Worm (Caenorhabditis elegans): Measurements from ENCODE around the gene panl-2.

The panl-2 gene

ce11 chrIII:6968655-6969054, 725 bp upstream of the panl-2 start:
- TF ChIP-seq K09A11.1 (tag; optimal IDR thresholded peaks at IDR 0.05; ENCODE audit: insufficient read depth), result no peak
- TF ChIP-seq hlh-6 (tag; optimal IDR thresholded peaks at IDR 0.05), result no peak
- no peak for TF ChIP-seq sox-2 (GFP tag; IDR thresholded peaks at IDR 0.05)
- no peak for TF ChIP-seq hlh-15 (tag; optimal IDR thresholded peaks at IDR 0.05)
- no peak for TF ChIP-seq ref-2 (tag; optimal IDR thresholded peaks at IDR 0.05)

ce11 chrIII:6961937-6962504, 5.9 kb downstream of the panl-2 start, which contains the start of the genes rpn-6.1 and F57B9.1:
Gene rpn-6.1 (minus strand): TSS chrIII:6962001.
Gene F57B9.1 (plus strand): TSS chrIII:6962090.
- peak; percentile 43 for TF ChIP-seq elt-2 (tag; optimal IDR thresholded peaks at IDR 0.05)
- no peak for TF ChIP-seq dve-1 (tag; optimal IDR thresholded peaks at IDR 0.05)
- TF ChIP-seq hlh-8 (tag; optimal IDR thresholded peaks at IDR 0.05), result no peak
- TF ChIP-seq unc-55 (GFP tag; optimal IDR thresholded peaks at IDR 0.05), result peak; percentile 33
- no peak for TF ChIP-seq C38D4.7 (GFP tag; optimal IDR thresholded peaks at IDR 0.05)

DNA sequence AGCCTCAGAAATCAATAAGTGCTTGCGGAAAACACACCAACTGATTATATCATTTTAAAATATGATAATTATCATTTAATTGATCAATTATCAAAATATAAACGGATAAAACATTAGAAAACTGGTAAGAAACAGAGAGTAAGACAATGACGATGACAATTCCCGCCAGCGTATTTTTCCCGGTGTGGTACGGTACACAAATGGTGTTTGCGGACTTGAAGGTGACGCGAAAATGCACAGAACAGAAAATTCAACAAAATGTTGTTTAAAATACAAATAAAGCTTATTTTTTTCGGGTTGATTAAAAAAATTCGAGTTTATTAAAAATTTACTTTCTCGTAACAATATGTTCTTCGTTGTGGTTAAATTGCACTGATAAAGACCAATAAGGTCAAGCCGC, 6.8 kb downstream of the panl-2 start:
- TF ChIP-seq nhr-232 (tag; optimal IDR thresholded peaks at IDR 0.05) (no peak), ceh-30 (tag; optimal IDR thresholded peaks at IDR 0.05) (no peak), odd-2 (tag; optimal IDR thresholded peaks at IDR 0.05) (peak; percentile 20), pqm-1 (tag; optimal IDR thresholded peaks at IDR 0.05) (no peak), ahr-1 (tag; optimal IDR thresholded peaks at IDR 0.05) (no peak), unc-42 (tag; optimal IDR thresholded peaks at IDR 0.05) (no peak), tbx-7 (tag; optimal IDR thresholded peaks at IDR 0.05) (no peak), ttx-3 (tag; optimal IDR thresholded peaks at IDR 0.05) (no peak), nfya-1 (tag; optimal IDR thresholded peaks at IDR 0.05) (peak; percentile 52)

ce11 chrIII:6958674-6959241, 9.2 kb downstream of the panl-2 start:
- TF ChIP-seq madf-2 (tag; optimal IDR thresholded peaks at IDR 0.05) (no peak), ceh-45 (GFP tag; IDR thresholded peaks at IDR 0.05) (no peak), lin-11 (tag; optimal IDR thresholded peaks at IDR 0.05) (no peak), ztf-16 (tag; optimal IDR thresholded peaks at IDR 0.05) (no peak), mec-3 (tag; optimal IDR thresholded peaks at IDR 0.05; ENCODE audit: borderline replicate concordance) (no peak), ceh-48 (tag; optimal IDR thresholded peaks at IDR 0.05) (no peak), Y22D7AL.16 (tag; optimal IDR thresholded peaks at IDR 0.05) (no peak), fkh-10 (GFP tag; optimal IDR thresholded peaks at IDR 0.05) (no peak), hlh-15 (tag; optimal IDR thresholded peaks at IDR 0.05) (no peak), ceh-31 (tag; optimal IDR thresholded peaks at IDR 0.05) (no peak)

DNA sequence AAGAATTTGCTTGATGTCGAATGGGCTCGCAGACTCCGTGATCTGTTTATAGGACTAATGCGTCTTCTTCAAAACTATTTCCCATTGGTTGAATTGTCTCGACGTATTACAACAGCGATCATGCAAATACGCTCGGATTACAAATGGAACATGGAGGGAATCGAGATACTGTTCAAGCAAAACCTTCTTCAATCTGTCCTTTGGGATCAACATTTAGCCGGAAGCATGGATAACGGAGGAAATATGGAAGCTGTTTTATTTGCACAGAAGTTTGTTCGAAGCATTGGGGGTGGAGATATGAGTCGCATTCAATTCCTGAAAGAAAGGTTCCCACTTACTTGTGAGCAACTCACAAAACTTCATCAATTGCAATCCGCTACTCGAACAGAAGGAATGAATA, 12.2 kb downstream of the panl-2 start:
- TF ChIP-seq fax-1 (tag; optimal IDR thresholded peaks at IDR 0.05), result no peak
- no peak for TF ChIP-seq C08G9.2 (tag; optimal IDR thresholded peaks at IDR 0.05)
- no peak for TF ChIP-seq rnt-1 (tag; optimal IDR thresholded peaks at IDR 0.05)
- no peak for TF ChIP-seq fkh-10 (GFP tag; optimal IDR thresholded peaks at IDR 0.05)
- TF ChIP-seq sox-2 (GFP tag; IDR thresholded peaks at IDR 0.05), result no peak
- TF ChIP-seq ztf-16 (tag; optimal IDR thresholded peaks at IDR 0.05), result no peak
- TF ChIP-seq C38D4.7 (GFP tag; optimal IDR thresholded peaks at IDR 0.05), result no peak
- no peak for TF ChIP-seq hlh-6 (tag; optimal IDR thresholded peaks at IDR 0.05)
- TF ChIP-seq F13H6.1 (tag; optimal IDR thresholded peaks at IDR 0.05), result no peak
- TF ChIP-seq unc-55 (GFP tag; optimal IDR thresholded peaks at IDR 0.05), result no peak
- no peak for TF ChIP-seq syd-9 (tag; optimal IDR thresholded peaks at IDR 0.05)

Data from whole organism, late embryonic.